Worm (Caenorhabditis elegans): ENCODE measurements around the gene T07A9.12.

- TF ChIP-seq nhr-12 (tag; optimal IDR thresholded peaks at IDR 0.05): no peak
- TF ChIP-seq mab-5 (tag; optimal IDR thresholded peaks at IDR 0.05): no peak
- no peak for TF ChIP-seq unc-62 (GFP tag; optimal IDR thresholded peaks at IDR 0.05)
- no peak for TF ChIP-seq lsy-2 (tag; optimal IDR thresholded peaks at IDR 0.05)
These were observed 34.7 kb downstream of the T07A9.12 start, which contains the start of gene dpm-1 for ce11 chrIV:445377-445776.
